Fruit fly (Drosophila melanogaster) whole organism, embryonic: ENCODE data around the gene kat80.

Experiments used
- Atf-2 ChIP-seq: fragments of 200-800 bp; sonication (Bioruptor generic); optimal IDR thresholded peaks from 2 replicates; lab custom pipeline; 2016; ENCODE audit warnings: missing biosample characterization, missing genetic modification characterization
- CG12391 ChIP-seq: fragments of 200-800 bp; sonication (Bioruptor generic); optimal IDR thresholded peaks from 3 replicates; lab custom pipeline; 2018; ENCODE audit warnings: missing biosample characterization, mild to moderate bottlenecking, missing genetic modification characterization, moderate library complexity
- CG14710 ChIP-seq: fragments of 200-800 bp; sonication (Bioruptor generic); optimal IDR thresholded peaks from 3 replicates; lab custom pipeline; 2019; ENCODE audit warnings: missing biosample characterization, mild to moderate bottlenecking, missing genetic modification characterization, moderate library complexity
- CG17612 ChIP-seq: fragments of 200-800 bp; sonication (Bioruptor generic); IDR thresholded peaks from 2 replicates; pipeline ENCODE4 v1.3.6; 2022; ENCODE audit warnings: missing biosample characterization, missing genetic modification characterization
- CG18619 ChIP-seq: fragments of 200-800 bp; sonication (Bioruptor generic); optimal IDR thresholded peaks from 3 replicates; lab custom pipeline; 2017; ENCODE audit warnings: missing biosample characterization, mild to moderate bottlenecking, missing genetic modification characterization
- CG2678 ChIP-seq: fragments of 200-800 bp; sonication (Bioruptor generic); optimal IDR thresholded peaks from 3 replicates; lab custom pipeline; 2019; ENCODE audit warnings: missing biosample characterization, mild to moderate bottlenecking, missing genetic modification characterization, moderate library complexity
- CG3847 ChIP-seq: fragments of 200-800 bp; sonication (Bioruptor generic); IDR thresholded peaks from 2 replicates; pipeline ENCODE4 v1.3.6; 2022; ENCODE audit warnings: missing biosample characterization, missing genetic modification characterization
- CG42726 ChIP-seq: fragments of 200-800 bp; sonication (Bioruptor generic); IDR thresholded peaks from 2 replicates; pipeline ENCODE4 v1.3.6; 2022; ENCODE audit warnings: missing biosample characterization, missing genetic modification characterization; ENCODE audit not compliant: partially characterized antibody
- CG4282 ChIP-seq: fragments of 200-800 bp; sonication (Bioruptor generic); optimal IDR thresholded peaks from 2 replicates; lab custom pipeline; 2016; ENCODE audit warnings: missing biosample characterization, missing genetic modification characterization
- CG4424 ChIP-seq: fragments of 200-800 bp; sonication (Bioruptor generic); optimal IDR thresholded peaks from 3 replicates; lab custom pipeline; 2016; ENCODE audit warnings: missing biosample characterization, missing genetic modification characterization
- CG6689 ChIP-seq: fragments of 200-800 bp; sonication (Bioruptor generic); IDR thresholded peaks from 2 replicates; pipeline ENCODE4 v1.3.6; 2022; ENCODE audit warnings: missing biosample characterization, missing genetic modification characterization
- CG7556 ChIP-seq: fragments of 200-800 bp; sonication (Bioruptor generic); optimal IDR thresholded peaks from 2 replicates; lab custom pipeline; 2017; ENCODE audit warnings: missing biosample characterization, mild to moderate bottlenecking, missing genetic modification characterization
- CG8089 ChIP-seq: fragments of 200-800 bp; sonication (Bioruptor generic); optimal IDR thresholded peaks from 3 replicates; lab custom pipeline; 2016; ENCODE audit warnings: missing biosample characterization, missing genetic modification characterization
- CG8290 ChIP-seq, 3 experiments: fragments of 200-800 bp; sonication (Bioruptor generic); optimal IDR thresholded peaks; 2 replicates each; lab custom pipeline; 2016 to 2019; ENCODE audit warnings: missing biosample characterization in 3 of 3, missing genetic modification characterization in 3 of 3, mild to moderate bottlenecking in 2 of 3, moderate library complexity in 1 of 3
- CG8359 ChIP-seq: fragments of 200-800 bp; sonication (Bioruptor generic); optimal IDR thresholded peaks from 2 replicates; lab custom pipeline; 2017; ENCODE audit warnings: missing biosample characterization, mild to moderate bottlenecking, missing genetic modification characterization, borderline replicate concordance
- Chrac-16 ChIP-seq: fragments of 200-800 bp; sonication (Bioruptor generic); optimal IDR thresholded peaks from 3 replicates; lab custom pipeline; 2016; ENCODE audit warnings: missing biosample characterization, missing genetic modification characterization
- CrebB ChIP-seq: fragments of 200-800 bp; sonication (Bioruptor generic); optimal IDR thresholded peaks from 3 replicates; lab custom pipeline; 2018; ENCODE audit warnings: missing biosample characterization, mild to moderate bottlenecking, missing genetic modification characterization
- Dad ChIP-seq: fragments of 200-800 bp; sonication (Bioruptor generic); optimal IDR thresholded peaks from 3 replicates; lab custom pipeline; 2016; ENCODE audit warnings: missing biosample characterization, missing genetic modification characterization
- Fer3 ChIP-seq: fragments of 200-800 bp; sonication (Bioruptor generic); optimal IDR thresholded peaks from 2 replicates; lab custom pipeline; 2018; ENCODE audit warnings: missing biosample characterization, mild to moderate bottlenecking, missing genetic modification characterization, moderate library complexity
- Hsf ChIP-seq: fragments of 200-800 bp; sonication (Bioruptor generic); optimal IDR thresholded peaks from 3 replicates; lab custom pipeline; 2016; ENCODE audit warnings: missing biosample characterization, missing genetic modification characterization
- Nf-YB ChIP-seq: fragments of 200-800 bp; sonication (Bioruptor generic); optimal IDR thresholded peaks from 3 replicates; lab custom pipeline; 2019; ENCODE audit warnings: missing biosample characterization, mild to moderate bottlenecking, missing genetic modification characterization, moderate library complexity
- Pdp1 ChIP-seq, 2 experiments: fragments of 200-800 bp; sonication (Bioruptor generic); optimal IDR thresholded peaks; 3 replicates each; lab custom pipeline; 2016; ENCODE audit warnings: missing biosample characterization in 2 of 2, missing genetic modification characterization in 2 of 2, mild to moderate bottlenecking in 1 of 2, moderate library complexity in 1 of 2
- Usf ChIP-seq: fragments of 200-800 bp; sonication (Bioruptor generic); optimal IDR thresholded peaks from 2 replicates; lab custom pipeline; 2017; ENCODE audit warnings: missing genotype, missing biosample characterization, missing genetic modification characterization
- btn ChIP-seq: fragments of 200-800 bp; sonication (Bioruptor generic); optimal IDR thresholded peaks from 2 replicates; lab custom pipeline; 2016; ENCODE audit warnings: missing biosample characterization, missing genetic modification characterization
- cato ChIP-seq: fragments of 200-800 bp; sonication (Bioruptor generic); optimal IDR thresholded peaks from 2 replicates; lab custom pipeline; 2016; ENCODE audit warnings: missing biosample characterization, missing genetic modification characterization, borderline replicate concordance
- caup ChIP-seq: fragments of 200-800 bp; sonication (Bioruptor generic); optimal IDR thresholded peaks from 3 replicates; lab custom pipeline; 2017; ENCODE audit warnings: missing biosample characterization, mild to moderate bottlenecking, missing genetic modification characterization, moderate library complexity; ENCODE audit not compliant: severe bottlenecking
- da ChIP-seq: fragments of 200-800 bp; sonication (Bioruptor generic); optimal IDR thresholded peaks from 2 replicates; lab custom pipeline; 2016; ENCODE audit warnings: missing biosample characterization, missing genetic modification characterization
- dan ChIP-seq: fragments of 200-800 bp; sonication (Bioruptor generic); IDR thresholded peaks from 2 replicates; pipeline ENCODE4 v1.3.6; 2022; ENCODE audit warnings: missing biosample characterization, missing genetic modification characterization
- dm ChIP-seq: fragments of 200-800 bp; sonication (Bioruptor generic); optimal IDR thresholded peaks from 3 replicates; lab custom pipeline; 2016; ENCODE audit warnings: missing biosample characterization, missing genetic modification characterization
- dysf ChIP-seq: fragments of 200-800 bp; sonication (Bioruptor generic); IDR thresholded peaks from 3 replicates; pipeline ENCODE4 v1.3.6; 2022; ENCODE audit warnings: missing biosample characterization, missing genetic modification characterization
- emc ChIP-seq: fragments of 200-800 bp; sonication (Bioruptor generic); optimal IDR thresholded peaks from 2 replicates; lab custom pipeline; 2016; ENCODE audit warnings: missing biosample characterization, missing genetic modification characterization
- ewg ChIP-seq: fragments of 200-800 bp; sonication (Bioruptor generic); optimal IDR thresholded peaks from 3 replicates; lab custom pipeline; 2017; ENCODE audit warnings: mild to moderate bottlenecking, missing biosample characterization, missing genetic modification reagents, missing genetic modification characterization
- hbn ChIP-seq: fragments of 200-800 bp; sonication (Bioruptor generic); IDR thresholded peaks from 2 replicates; pipeline ENCODE4 v1.3.6; 2022; ENCODE audit warnings: missing biosample characterization, missing genetic modification characterization; ENCODE audit not compliant: partially characterized antibody
- jing ChIP-seq: fragments of 200-800 bp; sonication (Bioruptor generic); optimal IDR thresholded peaks from 2 replicates; lab custom pipeline; 2018; ENCODE audit warnings: missing biosample characterization, mild to moderate bottlenecking, missing genetic modification characterization
- kah ChIP-seq: fragments of 200-800 bp; sonication (Bioruptor generic); optimal IDR thresholded peaks from 2 replicates; lab custom pipeline; 2018; ENCODE audit warnings: missing biosample characterization, mild to moderate bottlenecking, missing genetic modification characterization
- ken ChIP-seq: fragments of 200-800 bp; sonication (Bioruptor generic); IDR thresholded peaks from 3 replicates; pipeline ENCODE4 v1.3.6; 2022; ENCODE audit warnings: missing biosample characterization, missing genetic modification characterization
- mirr ChIP-seq: fragments of 200-800 bp; sonication (Bioruptor generic); optimal IDR thresholded peaks from 3 replicates; lab custom pipeline; 2018; ENCODE audit warnings: missing biosample characterization, mild to moderate bottlenecking, missing genetic modification characterization
- org-1 ChIP-seq: fragments of 200-800 bp; sonication (Bioruptor generic); optimal IDR thresholded peaks from 2 replicates; lab custom pipeline; 2017; ENCODE audit warnings: missing biosample characterization, missing genetic modification characterization
- prd ChIP-seq, 3 experiments: fragments of >200 bp in 2 of 3; fragments of 200-800 bp in 1 of 3; sonication (Bioruptor generic) in 1 of 3; optimal IDR thresholded peaks in 2 of 3; IDR thresholded peaks in 1 of 3; 2 replicates in 2 of 3; 3 replicates in 1 of 3; pipeline versions ENCODE4 v1.3.6 to Lab custom; 2017 to 2022; ENCODE audit warnings: missing biosample characterization in 1 of 3, missing genetic modification characterization in 1 of 3
- pum ChIP-seq: fragments of 200-800 bp; sonication (Bioruptor generic); optimal IDR thresholded peaks from 2 replicates; lab custom pipeline; 2016; ENCODE audit warnings: missing biosample characterization, missing genetic modification characterization
- ranshi ChIP-seq: fragments of 200-800 bp; sonication (Bioruptor generic); IDR thresholded peaks from 2 replicates; pipeline ENCODE4 v1.3.6; 2022; ENCODE audit warnings: missing biosample characterization, missing genetic modification characterization
- rib ChIP-seq: fragments of 200-800 bp; sonication (Bioruptor generic); IDR thresholded peaks from 2 replicates; pipeline ENCODE4 v1.3.6; 2022; ENCODE audit warnings: missing biosample characterization, missing genetic modification characterization
- scrt ChIP-seq: fragments of 200-800 bp; sonication (Bioruptor generic); optimal IDR thresholded peaks from 2 replicates; lab custom pipeline; 2018; ENCODE audit warnings: missing biosample characterization, mild to moderate bottlenecking, missing genetic modification characterization, moderate library complexity
- sisA ChIP-seq: fragments of 200-800 bp; sonication (Bioruptor generic); IDR thresholded peaks from 2 replicates; pipeline ENCODE4 v1.3.6; 2022; ENCODE audit warnings: missing biosample characterization, missing genetic modification characterization
- slou ChIP-seq: fragments of 200-800 bp; sonication (Bioruptor generic); optimal IDR thresholded peaks from 3 replicates; lab custom pipeline; 2016; ENCODE audit warnings: missing biosample characterization, missing genetic modification characterization
- stc ChIP-seq: fragments of 200-800 bp; sonication (Bioruptor generic); IDR thresholded peaks from 2 replicates; pipeline ENCODE4 v1.3.6; 2022; ENCODE audit warnings: missing biosample characterization, missing genetic modification characterization
- tap ChIP-seq: fragments of 200-800 bp; optimal IDR thresholded peaks from 3 replicates; lab custom pipeline; 2019; ENCODE audit warnings: missing biosample characterization, mild to moderate bottlenecking, missing genetic modification characterization, moderate library complexity
- toy ChIP-seq: fragments of 200-800 bp; sonication (Bioruptor generic); IDR thresholded peaks from 2 replicates; pipeline ENCODE4 v1.3.6; 2022; ENCODE audit warnings: missing biosample characterization, missing genetic modification characterization
- unpg ChIP-seq: fragments of 200-800 bp; sonication (Bioruptor generic); optimal IDR thresholded peaks from 3 replicates; lab custom pipeline; 2018; ENCODE audit warnings: missing biosample characterization, mild to moderate bottlenecking, missing genetic modification characterization, moderate library complexity
- wdn ChIP-seq: fragments of 200-800 bp; sonication (Bioruptor generic); IDR thresholded peaks from 2 replicates; pipeline ENCODE4 v1.3.6; 2022; ENCODE audit warnings: missing biosample characterization, missing genetic modification characterization
- zfh1 ChIP-seq: fragments of 200-800 bp; sonication (Bioruptor generic); IDR thresholded peaks from 3 replicates; pipeline ENCODE4 v1.3.6; 2022; ENCODE audit warnings: missing biosample characterization, missing genetic modification characterization

Gene kat80

DNA sequence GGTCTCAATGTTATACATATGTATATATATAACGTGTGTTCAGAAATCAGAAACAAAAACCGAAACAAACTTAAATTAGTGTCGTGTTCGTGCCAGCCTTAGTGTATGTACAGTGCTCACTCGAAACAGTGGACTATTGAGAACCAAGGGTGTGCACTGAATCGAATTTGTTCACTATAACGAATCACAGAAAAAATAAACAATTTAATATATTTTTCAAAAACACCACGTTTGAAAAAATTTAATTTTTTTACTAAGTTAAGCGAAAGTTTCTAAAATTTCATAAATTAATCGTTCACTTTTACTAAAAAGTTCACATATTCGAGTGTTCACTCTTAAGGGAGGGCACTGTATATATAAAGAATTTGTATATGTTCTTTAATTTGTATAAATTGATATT, 9.2 kb upstream of the kat80 start (continued):
- TF ChIP-seq scrt (GFP tag; lab: Kevin White, UChicago) (no peak), CG8089 (GFP tag; lab: Kevin White, UChicago) (no peak), CG18619 (GFP tag; lab: Kevin White, UChicago) (no peak), toy (GFP tag; lab: Robert Waterston, UW) (no peak), unpg (GFP tag; lab: Kevin White, UChicago) (peak; percentile 50), dysf (GFP tag; lab: Robert Waterston, UW) (0 out of 3 replicates have a peak, but pooled peaks have one; percentile 13), CG42726 (GFP tag; lab: Robert Waterston, UW) (no peak), CG4424 (GFP tag; lab: Kevin White, UChicago) (peak; percentile 32), CG7556 (peak; percentile 34), mirr (GFP tag; lab: Kevin White, UChicago) (no peak), Nf-YB (no peak), caup (peak; percentile 4), CG6689 (no peak), org-1 (GFP tag; lab: Kevin White, UChicago) (no peak), Chrac-16 (no peak), CG8290 (GFP tag; optimal IDR thresholded peaks at IDR 0.05; lab: Kevin White, UChicago) (no peak), CG8290 (tag; optimal IDR thresholded peaks at IDR 0.05; lab: Kevin White, UChicago) (no peak), cato (GFP tag; lab: Kevin White, UChicago) (no peak), slou (GFP tag; lab: Kevin White, UChicago) (no peak), CrebB (no peak), kah (GFP tag; lab: Kevin White, UChicago) (no peak), pum (GFP tag; lab: Kevin White, UChicago) (no peak), CG3847 (no peak), CG12391 (tag; lab: Kevin White, UChicago) (peak; percentile 42), wdn (GFP tag; lab: Robert Waterston, UW) (no peak), Fer3 (tag; lab: Kevin White, UChicago) (peak; percentile 38), CG4282 (no peak), Atf-2 (GFP tag; lab: Kevin White, UChicago) (no peak), jing (GFP tag; lab: Kevin White, UChicago) (no peak), dm (GFP tag; lab: Kevin White, UChicago) (no peak), CG14710 (no peak), sisA (GFP tag; lab: Robert Waterston, UW) (no peak), CG2678 (tag; lab: Kevin White, UChicago) (peak; percentile 58), hbn (GFP tag; lab: Robert Waterston, UW) (no peak), Hsf (peak; percentile 16), rib (GFP tag; lab: Robert Waterston, UW) (no peak), tap (no peak), ranshi (0 out of 2 replicates have a peak, but pooled peaks have one; percentile 28), dan (no peak), Usf (GFP tag; lab: Kevin White, UChicago) (no peak), Pdp1 (GFP tag; optimal IDR thresholded peaks at IDR 0.05; lab: Kevin White, UChicago) (no peak), ken (no peak), btn (no peak), emc (GFP tag; lab: Kevin White, UChicago) (no peak), da (GFP tag; lab: Kevin White, UChicago) (no peak), stc (no peak), CG17612 (GFP tag; lab: Robert Waterston, UW) (no peak), CG8359 (GFP tag; lab: Kevin White, UChicago) (no peak), Dad (no peak), ewg (no peak), prd (optimal IDR thresholded peaks at IDR 0.05; lab: Kevin White, UChicago) (no peak), prd (GFP tag; IDR thresholded peaks at IDR 0.05; lab: Robert Waterston, UW) (peak; percentile 22; the same call in 1 of the 3 replicates), zfh1 (GFP tag; lab: Robert Waterston, UW) (no peak)
